Worm (Caenorhabditis elegans) whole organism, midembryonic: Measurements from ENCODE around the gene col-115.

Source experiments
- T22C8.4 ChIP-seq: fragments of 200-800 bp; sonication (Bioruptor generic); IDR thresholded peaks from 2 replicates; pipeline ENCODE4 v1.3.6; 2022; ENCODE audit warnings: missing genetic modification characterization, missing compliant biosample characterization
- flt-1 ChIP-seq: fragments of 200-800 bp; sonication (Bioruptor generic); IDR thresholded peaks from 2 replicates; pipeline ENCODE4 v1.3.6; 2022; ENCODE audit warnings: missing genetic modification characterization, missing compliant biosample characterization
- med-1 ChIP-seq: sonication (generic microtip); optimal IDR thresholded peaks from 2 replicates; lab custom pipeline; 2017; ENCODE audit warnings: missing genetic modification characterization, mild to moderate bottlenecking, missing compliant biosample characterization, antibody characterized with exemption, missing genetic modification reagents; ENCODE audit not compliant: insufficient read depth
- ztf-23 ChIP-seq: fragments of 200-800 bp; sonication (Bioruptor generic); IDR thresholded peaks from 2 replicates; pipeline ENCODE4 v1.3.6; 2022; ENCODE audit warnings: missing genetic modification reagents, missing genetic modification characterization, missing compliant biosample characterization

ce11 chrIV:7979588-7979987 lies 8.9 kb upstream of the col-115 start, which contains the start of gene unc-24:
- TF ChIP-seq flt-1 (GFP tag; lab: Robert Waterston, UW) (no peak), ztf-23 (no peak), med-1 (GFP tag; lab: Kevin White, UChicago) (no peak), T22C8.4 (no peak)
